Fruit fly (Drosophila melanogaster) whole organism, embryonic: ENCODE measurements around the gene Dlic.

ENCODE experiments used
- Atf-2 ChIP-seq: fragments of 200-800 bp; sonication (Bioruptor generic); optimal IDR thresholded peaks from 2 replicates; lab custom pipeline; 2016; ENCODE audit warnings: missing biosample characterization, missing genetic modification characterization
- BEAF-32 ChIP-seq: fragments of 200-800 bp; sonication (Bioruptor generic); optimal IDR thresholded peaks from 3 replicates; lab custom pipeline; 2017; ENCODE audit warnings: missing biosample characterization, missing genetic modification characterization, mild to moderate bottlenecking, moderate library complexity, missing genetic modification reagents
- Blimp-1 ChIP-seq: fragments of 200-800 bp; sonication (Bioruptor generic); optimal IDR thresholded peaks from 3 replicates; lab custom pipeline; 2018; ENCODE audit warnings: missing biosample characterization, missing genetic modification characterization, mild to moderate bottlenecking, moderate library complexity, missing genetic modification reagents
- CG10267 ChIP-seq: fragments of 200-800 bp; sonication (Bioruptor generic); optimal IDR thresholded peaks from 2 replicates; lab custom pipeline; 2018; ENCODE audit warnings: missing biosample characterization, mild to moderate bottlenecking, missing genetic modification characterization, moderate library complexity
- CG11398 ChIP-seq: fragments of 200-800 bp; sonication (Bioruptor generic); optimal IDR thresholded peaks from 2 replicates; lab custom pipeline; 2016; ENCODE audit warnings: missing biosample characterization, missing genetic modification characterization
- CG12769 ChIP-seq: fragments of 200-800 bp; sonication (Bioruptor generic); optimal IDR thresholded peaks from 2 replicates; lab custom pipeline; 2019; ENCODE audit warnings: missing biosample characterization, mild to moderate bottlenecking, missing genetic modification characterization, moderate library complexity
- CG13424 ChIP-seq: fragments of 200-800 bp; sonication (Bioruptor generic); optimal IDR thresholded peaks from 2 replicates; lab custom pipeline; 2019; ENCODE audit warnings: missing biosample characterization, mild to moderate bottlenecking, missing genetic modification characterization, moderate library complexity
- CG14860 ChIP-seq: fragments of 200-800 bp; sonication (Bioruptor generic); IDR thresholded peaks from 3 replicates; pipeline ENCODE4 v1.3.6; 2022; ENCODE audit warnings: missing biosample characterization, missing genetic modification characterization; ENCODE audit not compliant: partially characterized antibody
- CG16813 ChIP-seq: fragments of 200-800 bp; sonication (Bioruptor generic); IDR thresholded peaks from 3 replicates; pipeline ENCODE4 v1.3.6; 2022; ENCODE audit warnings: missing biosample characterization, missing genetic modification characterization; ENCODE audit not compliant: partially characterized antibody
- CG17568 ChIP-seq: fragments of 200-800 bp; sonication (Bioruptor generic); optimal IDR thresholded peaks from 2 replicates; lab custom pipeline; 2018; ENCODE audit warnings: missing biosample characterization, mild to moderate bottlenecking, missing genetic modification characterization, moderate library complexity
- CG2120 ChIP-seq: fragments of 200-800 bp; sonication (Bioruptor generic); optimal IDR thresholded peaks from 3 replicates; lab custom pipeline; 2016; ENCODE audit warnings: missing biosample characterization, missing genetic modification characterization
- CG32767 ChIP-seq: fragments of 200-800 bp; sonication (Bioruptor generic); IDR thresholded peaks from 2 replicates; pipeline ENCODE4 v1.3.6; 2022; ENCODE audit warnings: missing biosample characterization, missing genetic modification characterization
- CG4707 ChIP-seq: fragments of 200-800 bp; sonication (Bioruptor generic); optimal IDR thresholded peaks from 2 replicates; lab custom pipeline; 2018; ENCODE audit warnings: missing biosample characterization, mild to moderate bottlenecking, missing genetic modification characterization, moderate library complexity
- CG4854 ChIP-seq: fragments of 200-800 bp; sonication (Bioruptor generic); optimal IDR thresholded peaks from 2 replicates; lab custom pipeline; 2016; ENCODE audit warnings: missing biosample characterization, missing genetic modification characterization, inconsistent platforms
- CG6689 ChIP-seq: fragments of 200-800 bp; sonication (Bioruptor generic); IDR thresholded peaks from 2 replicates; pipeline ENCODE4 v1.3.6; 2022; ENCODE audit warnings: missing biosample characterization, missing genetic modification characterization
- CG6813 ChIP-seq: fragments of 200-800 bp; sonication (Bioruptor generic); optimal IDR thresholded peaks from 2 replicates; lab custom pipeline; 2017; ENCODE audit warnings: missing biosample characterization, missing genetic modification characterization, mild to moderate bottlenecking, moderate library complexity, missing genetic modification reagents
- CG8924 ChIP-seq: fragments of 200-800 bp; optimal IDR thresholded peaks from 3 replicates; lab custom pipeline; 2019; ENCODE audit warnings: missing biosample characterization, mild to moderate bottlenecking, missing genetic modification characterization, moderate library complexity
- CG9437 ChIP-seq: fragments of 200-800 bp; sonication (Bioruptor generic); optimal IDR thresholded peaks from 2 replicates; lab custom pipeline; 2018; ENCODE audit warnings: missing biosample characterization, mild to moderate bottlenecking, missing genetic modification characterization
- CG9727 ChIP-seq: fragments of 200-800 bp; sonication (Bioruptor generic); optimal IDR thresholded peaks from 3 replicates; lab custom pipeline; 2017; ENCODE audit warnings: missing biosample characterization, mild to moderate bottlenecking, missing genetic modification characterization
- CG9932 ChIP-seq: fragments of 200-800 bp; sonication (Bioruptor generic); IDR thresholded peaks from 2 replicates; pipeline ENCODE4 v1.3.6; 2022; ENCODE audit warnings: missing biosample characterization, missing genetic modification characterization
- Dek ChIP-seq: fragments of 200-800 bp; sonication (Bioruptor generic); optimal IDR thresholded peaks from 3 replicates; lab custom pipeline; 2019; ENCODE audit warnings: missing biosample characterization, mild to moderate bottlenecking, missing genetic modification characterization, moderate library complexity
- Drgx ChIP-seq: fragments of 200-800 bp; sonication (Bioruptor generic); IDR thresholded peaks from 2 replicates; pipeline ENCODE4 v1.3.6; 2022; ENCODE audit warnings: missing biosample characterization, missing genetic modification characterization
- E2f1 ChIP-seq: fragments of 200-800 bp; sonication (Bioruptor generic); IDR thresholded peaks from 2 replicates; pipeline ENCODE4 v1.3.6; 2022; ENCODE audit warnings: missing biosample characterization, missing genetic modification characterization
- E2f2 ChIP-seq: fragments of 200-800 bp; sonication (Bioruptor generic); IDR thresholded peaks from 2 replicates; pipeline ENCODE4 v1.3.6; 2022; ENCODE audit warnings: missing biosample characterization, missing genetic modification characterization
- Eip74EF ChIP-seq, 2 experiments: fragments of 200-800 bp in 1 of 2; fragments of >200 bp in 1 of 2; sonication (Bioruptor generic) in 1 of 2; optimal IDR thresholded peaks; 2 replicates each; lab custom pipeline; 2017 to 2019; ENCODE audit warnings: missing biosample characterization in 2 of 2, missing genetic modification characterization in 2 of 2, mild to moderate bottlenecking in 1 of 2, moderate library complexity in 1 of 2
- Hr39 ChIP-seq: fragments of >200 bp; optimal IDR thresholded peaks from 2 replicates; lab custom pipeline; 2017
- Lpt ChIP-seq: fragments of >200 bp; optimal IDR thresholded peaks from 2 replicates; lab custom pipeline; 2018; ENCODE audit warnings: missing biosample characterization, missing genetic modification characterization
- MESR4 ChIP-seq: fragments of 200-800 bp; sonication (Bioruptor generic); optimal IDR thresholded peaks from 2 replicates; lab custom pipeline; 2018; ENCODE audit warnings: missing biosample characterization, mild to moderate bottlenecking, missing genetic modification characterization, moderate library complexity
- NC2α ChIP-seq: fragments of 200-800 bp; sonication (Bioruptor generic); optimal IDR thresholded peaks from 2 replicates; lab custom pipeline; 2016; ENCODE audit warnings: missing biosample characterization, missing genetic modification characterization
- Taf1 ChIP-seq: fragments of 200-800 bp; sonication (Bioruptor generic); IDR thresholded peaks from 2 replicates; pipeline ENCODE4 v1.3.6; 2022; ENCODE audit warnings: missing biosample characterization, missing genetic modification characterization
- Xrp1 ChIP-seq: fragments of 200-800 bp; sonication (Bioruptor generic); IDR thresholded peaks from 2 replicates; pipeline ENCODE4 v1.3.6; 2022; ENCODE audit warnings: missing biosample characterization, missing genetic modification characterization
- bcd ChIP-seq: fragments of 200-800 bp; sonication (Bioruptor generic); optimal IDR thresholded peaks from 2 replicates; lab custom pipeline; 2017; ENCODE audit warnings: missing biosample characterization, mild to moderate bottlenecking, missing genetic modification characterization
- caup ChIP-seq: fragments of 200-800 bp; sonication (Bioruptor generic); optimal IDR thresholded peaks from 3 replicates; lab custom pipeline; 2017; ENCODE audit warnings: missing biosample characterization, mild to moderate bottlenecking, missing genetic modification characterization, moderate library complexity; ENCODE audit not compliant: severe bottlenecking
- cg ChIP-seq: fragments of 200-800 bp; sonication (Bioruptor generic); optimal IDR thresholded peaks from 3 replicates; lab custom pipeline; 2019; ENCODE audit warnings: missing biosample characterization, mild to moderate bottlenecking, missing genetic modification characterization, moderate library complexity
- chinmo ChIP-seq: fragments of 200-800 bp; sonication (Bioruptor generic); IDR thresholded peaks from 4 replicates; pipeline ENCODE4 v1.3.6; 2022; ENCODE audit warnings: missing biosample characterization, missing genetic modification characterization; ENCODE audit not compliant: partially characterized antibody
- chm ChIP-seq: fragments of 200-800 bp; sonication (Bioruptor generic); IDR thresholded peaks from 2 replicates; pipeline ENCODE4 v1.3.6; 2022; ENCODE audit warnings: missing biosample characterization, missing genetic modification characterization
- ci ChIP-seq: fragments of 200-800 bp; sonication (Bioruptor generic); IDR thresholded peaks from 3 replicates; pipeline ENCODE4 v1.3.6; 2022; ENCODE audit warnings: missing biosample characterization, missing genetic modification characterization
- dmrt11E ChIP-seq: fragments of 200-800 bp; sonication (Bioruptor generic); optimal IDR thresholded peaks from 3 replicates; lab custom pipeline; 2018; ENCODE audit warnings: missing biosample characterization, mild to moderate bottlenecking, missing genetic modification characterization, moderate library complexity
- insv ChIP-seq, 2 experiments: fragments of 200-800 bp; sonication (Bioruptor generic); optimal IDR thresholded peaks; 3 replicates each; lab custom pipeline; 2016 to 2018; ENCODE audit warnings: missing biosample characterization in 2 of 2, missing genetic modification characterization in 2 of 2
- klu ChIP-seq: fragments of 200-800 bp; sonication (Bioruptor generic); IDR thresholded peaks from 2 replicates; pipeline ENCODE4 v1.3.6; 2022; ENCODE audit warnings: missing biosample characterization, missing genetic modification characterization
- knrl ChIP-seq: fragments of 200-800 bp; sonication (Bioruptor generic); IDR thresholded peaks from 3 replicates; pipeline ENCODE4 v1.3.6; 2022; ENCODE audit warnings: missing biosample characterization, missing genetic modification characterization; ENCODE audit not compliant: partially characterized antibody
- lab ChIP-seq: fragments of 200-800 bp; sonication (Bioruptor generic); optimal IDR thresholded peaks from 3 replicates; lab custom pipeline; 2017; ENCODE audit warnings: missing biosample characterization, missing genetic modification characterization, mild to moderate bottlenecking, moderate library complexity, missing genetic modification reagents
- pnt ChIP-seq: fragments of 200-800 bp; sonication (Bioruptor generic); optimal IDR thresholded peaks from 3 replicates; lab custom pipeline; 2016; ENCODE audit warnings: missing biosample characterization, missing genetic modification characterization
- slbo ChIP-seq: fragments of 200-800 bp; sonication (Bioruptor generic); IDR thresholded peaks from 2 replicates; pipeline ENCODE4 v1.3.6; 2022; ENCODE audit warnings: missing biosample characterization, missing genetic modification characterization
- slou ChIP-seq: fragments of 200-800 bp; sonication (Bioruptor generic); optimal IDR thresholded peaks from 3 replicates; lab custom pipeline; 2016; ENCODE audit warnings: missing biosample characterization, missing genetic modification characterization
- slp2 ChIP-seq: fragments of 200-800 bp; sonication (Bioruptor generic); optimal IDR thresholded peaks from 2 replicates; lab custom pipeline; 2016; ENCODE audit warnings: missing biosample characterization, missing genetic modification characterization
- sna ChIP-seq: fragments of 200-800 bp; sonication (Bioruptor generic); IDR thresholded peaks from 2 replicates; pipeline ENCODE4 v1.3.6; 2022; ENCODE audit warnings: missing biosample characterization, missing genetic modification characterization; ENCODE audit not compliant: partially characterized antibody
- trh ChIP-seq: fragments of 200-800 bp; sonication (Bioruptor generic); optimal IDR thresholded peaks from 2 replicates; lab custom pipeline; 2016; ENCODE audit warnings: missing biosample characterization, missing genetic modification characterization
- wor ChIP-seq: fragments of 200-800 bp; sonication (Bioruptor generic); IDR thresholded peaks from 2 replicates; pipeline ENCODE4 v1.3.6; 2022; ENCODE audit warnings: missing biosample characterization, missing genetic modification characterization

Dlic gene

dm6 chrX:11137566-11138186, 16.5 kb upstream of the Dlic start, which contains the start of gene CDK2AP1 (continued):
- TF ChIP-seq NC2α (GFP tag; lab: Kevin White, UChicago): no peak
- peak; percentile 4 for TF ChIP-seq CG11398 (GFP tag; lab: Kevin White, UChicago)
- TF ChIP-seq Atf-2: peak; percentile 18
- no peak for TF ChIP-seq Lpt (GFP tag; lab: Kevin White, UChicago)
- peak; percentile 68; the same call in 1 of the 2 replicates for TF ChIP-seq sna (GFP tag; lab: Robert Waterston, UW)
- TF ChIP-seq bcd (GFP tag; lab: Kevin White, UChicago): peak; percentile 38
- 0 out of 2 replicates have a peak, but pooled peaks have one; percentile 7 for TF ChIP-seq E2f2 (GFP tag; lab: Robert Waterston, UW)
- TF ChIP-seq klu (GFP tag; lab: Robert Waterston, UW): peak; percentile 40; the same call in 1 of the 2 replicates
- peak; percentile 88 for TF ChIP-seq MESR4
- peak; percentile 71 for TF ChIP-seq knrl (GFP tag; lab: Robert Waterston, UW)
- no peak for TF ChIP-seq wor
- TF ChIP-seq Blimp-1: peak; percentile 8
- TF ChIP-seq CG9437 (GFP tag; lab: Kevin White, UChicago): no peak
- TF ChIP-seq slp2 (GFP tag; lab: Kevin White, UChicago): peak; percentile 11
- no peak for TF ChIP-seq CG10267 (tag; lab: Kevin White, UChicago)
- no peak for TF ChIP-seq E2f1 (GFP tag; lab: Robert Waterston, UW)
- no peak for TF ChIP-seq insv (GFP tag; optimal IDR thresholded peaks at IDR 0.05; lab: Kevin White, UChicago)
- TF ChIP-seq Dek (tag; lab: Kevin White, UChicago): peak; percentile 39
- no peak for TF ChIP-seq Taf1 (GFP tag; lab: Robert Waterston, UW)
- no peak for TF ChIP-seq Hr39 (lab: Kevin White, UChicago)
- TF ChIP-seq CG6813: no peak
- TF ChIP-seq CG32767 (GFP tag; lab: Robert Waterston, UW): no peak
- TF ChIP-seq ci (GFP tag; lab: Robert Waterston, UW): no peak
- TF ChIP-seq Xrp1 (GFP tag; lab: Robert Waterston, UW): peak; percentile 9; the same call in 1 of the 2 replicates
- TF ChIP-seq chm (GFP tag; lab: Robert Waterston, UW): no peak
- no peak for TF ChIP-seq CG9727 (GFP tag; lab: Kevin White, UChicago)
- TF ChIP-seq caup (GFP tag; lab: Kevin White, UChicago): no peak
- TF ChIP-seq chinmo (GFP tag; lab: Robert Waterston, UW): peak; percentile 57; the same call in 1 of the 4 replicates
- TF ChIP-seq CG4854 (GFP tag; lab: Kevin White, UChicago): no peak
- peak; percentile 78 for TF ChIP-seq BEAF-32 (GFP tag; lab: Kevin White, UChicago)
- TF ChIP-seq trh (GFP tag; lab: Kevin White, UChicago): no peak
- peak; percentile 55; the same call in 1 of the 2 replicates for TF ChIP-seq CG9932 (GFP tag; lab: Robert Waterston, UW)
- TF ChIP-seq pnt (GFP tag; lab: Kevin White, UChicago): peak; percentile 50
- peak; percentile 72 for TF ChIP-seq CG14860 (GFP tag; lab: Robert Waterston, UW)
- TF ChIP-seq cg (GFP tag; lab: Kevin White, UChicago): no peak
- peak; percentile 55 for TF ChIP-seq slbo (GFP tag; lab: Robert Waterston, UW)
- peak; percentile 77 for TF ChIP-seq CG16813 (GFP tag; lab: Robert Waterston, UW)
- no peak for TF ChIP-seq lab (GFP tag; lab: Kevin White, UChicago)
- peak; percentile 32 for TF ChIP-seq CG2120 (GFP tag; lab: Kevin White, UChicago)
- no peak for TF ChIP-seq CG13424 (tag; lab: Kevin White, UChicago)
- no peak for TF ChIP-seq CG17568
- no peak for TF ChIP-seq slou (GFP tag; lab: Kevin White, UChicago)
- no peak for TF ChIP-seq CG6689 (GFP tag; lab: Robert Waterston, UW)
- TF ChIP-seq Drgx (GFP tag; lab: Robert Waterston, UW): no peak
- TF ChIP-seq CG4707 (GFP tag; lab: Kevin White, UChicago): no peak
- peak in 1 of 2 experiments; percentile 40 for TF ChIP-seq Eip74EF (GFP tag; optimal IDR thresholded peaks at IDR 0.05; lab: Kevin White, UChicago)
- TF ChIP-seq dmrt11E: peak; percentile 12
- TF ChIP-seq CG12769 (tag; lab: Kevin White, UChicago): no peak
- TF ChIP-seq CG8924: peak; percentile 31
